Worm (Caenorhabditis elegans) whole organism, mixed stage, embryonic: ENCODE measurements around the gene fipr-15.

Experiments
- M03D4.4 ChIP-seq: sonication (generic microtip); optimal IDR thresholded peaks from 2 replicates; lab custom pipeline; 2017; ENCODE audit warnings: mild to moderate bottlenecking, missing genetic modification characterization, missing compliant biosample characterization
- lin-13 ChIP-seq: fragments of 150-350 bp; optimal IDR thresholded peaks from 2 replicates; lab custom pipeline; 2014; ENCODE audit warnings: missing biosample characterization, missing genetic modification characterization
- mab-5 ChIP-seq: fragments of 150-350 bp; optimal IDR thresholded peaks from 2 replicates; lab custom pipeline; 2014; ENCODE audit warnings: missing biosample characterization, missing genetic modification characterization
- mep-1 ChIP-seq: fragments of 150-350 bp; optimal IDR thresholded peaks from 2 replicates; lab custom pipeline; 2017; ENCODE audit warnings: missing biosample characterization, missing genetic modification reagents, missing genetic modification characterization, inconsistent platforms
- pha-4 ChIP-seq: fragments of 150-350 bp; optimal IDR thresholded peaks from 2 replicates; lab custom pipeline; 2018; ENCODE audit warnings: missing biosample characterization, missing genetic modification reagents, missing genetic modification characterization
- snpc-4 ChIP-seq: fragments of 150-350 bp; optimal IDR thresholded peaks from 2 replicates; lab custom pipeline; 2014; ENCODE audit warnings: missing biosample characterization, missing genetic modification characterization
- unc-39 ChIP-seq: fragments of 150-350 bp; optimal IDR thresholded peaks from 2 replicates; lab custom pipeline; 2014; ENCODE audit warnings: missing biosample characterization, missing genetic modification characterization
- ztf-11 ChIP-seq: fragments of 150-350 bp; optimal IDR thresholded peaks from 2 replicates; lab custom pipeline; 2014; ENCODE audit warnings: missing biosample characterization, missing genetic modification characterization

DNA sequence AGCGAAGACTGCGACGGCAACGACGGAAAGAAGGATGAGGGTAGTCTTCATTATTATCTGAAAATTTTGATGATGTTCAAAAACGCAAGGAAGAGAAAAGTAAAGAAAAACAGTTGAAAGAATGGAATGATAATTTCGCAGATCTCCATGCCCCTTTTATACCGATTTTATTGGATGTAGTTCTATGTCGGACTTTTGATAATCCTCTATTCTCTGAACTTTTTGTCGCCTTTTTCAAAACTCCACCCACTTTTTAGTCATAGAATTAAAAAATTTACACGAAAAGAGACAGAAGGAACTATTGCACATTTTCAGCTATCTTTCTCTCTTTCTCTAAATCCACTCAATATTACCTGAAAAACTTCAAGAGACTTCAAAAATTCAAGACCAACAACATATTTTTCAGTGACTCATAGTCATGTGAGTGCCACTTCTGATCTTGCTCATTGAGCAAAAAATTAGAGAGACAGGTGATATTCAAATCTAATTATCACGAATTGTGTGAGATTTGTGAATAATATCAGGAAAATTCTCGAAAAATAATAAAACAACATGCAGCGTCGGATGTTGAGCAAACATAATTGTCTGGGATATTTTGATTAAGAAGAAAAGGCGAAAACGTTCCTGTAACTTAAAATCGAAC lies 9.6 kb downstream of the fipr-15 start, which contains the start of gene F13E9.15:
- TF ChIP-seq pha-4 (tag; lab: Kevin White, UChicago) = no peak
- no peak for TF ChIP-seq mep-1 (tag; lab: Kevin White, UChicago)
- TF ChIP-seq ztf-11 (tag; lab: Kevin White, UChicago) = no peak
- no peak for TF ChIP-seq snpc-4 (tag; lab: Kevin White, UChicago)
- TF ChIP-seq M03D4.4 (tag; lab: Kevin White, UChicago) = no peak
- TF ChIP-seq unc-39 (tag; lab: Kevin White, UChicago) = no peak
- no peak for TF ChIP-seq lin-13 (tag; lab: Kevin White, UChicago)
- no peak for TF ChIP-seq mab-5 (tag; lab: Kevin White, UChicago)
